Worm (Caenorhabditis elegans): ENCODE results near the gene F02E11.7.

DNA sequence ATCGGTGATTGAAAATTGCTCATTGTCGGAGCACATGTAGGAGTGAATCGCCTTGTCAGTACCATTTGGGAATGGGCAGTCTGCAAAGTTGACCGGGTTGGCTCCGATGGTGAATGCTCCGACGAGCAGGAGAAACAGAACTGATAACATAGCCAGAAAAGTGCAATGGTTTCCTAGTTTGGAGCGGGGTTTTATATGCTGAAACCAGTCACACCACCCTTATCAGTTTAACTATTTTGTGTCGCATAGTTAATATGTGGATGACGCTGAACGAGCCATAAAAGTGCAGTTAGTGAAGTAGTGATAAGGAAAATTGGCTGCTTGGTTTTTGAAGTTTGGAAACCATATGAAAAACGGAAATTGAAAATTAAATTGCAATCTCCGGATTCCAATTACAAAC lies 21.6 kb upstream of the F02E11.7 start, which contains the start of gene C17F4.7:
- no peak for TF ChIP-seq unc-62 (GFP tag; optimal IDR thresholded peaks at IDR 0.05)
- no peak for TF ChIP-seq mdl-1 (tag; optimal IDR thresholded peaks at IDR 0.05)
- no peak for TF ChIP-seq zag-1 (tag; optimal IDR thresholded peaks at IDR 0.05)
- TF ChIP-seq nhr-76 (tag; optimal IDR thresholded peaks at IDR 0.05) = no peak
- no peak for TF ChIP-seq unc-130 (tag; optimal IDR thresholded peaks at IDR 0.05)
- TF ChIP-seq nhr-77 (tag; optimal IDR thresholded peaks at IDR 0.05) = no peak
- no peak for TF ChIP-seq fkh-10 (GFP tag; optimal IDR thresholded peaks at IDR 0.05)

Measured in whole organism, L1 larva.